Fruit fly (Drosophila melanogaster): ENCODE results near the gene Btk.

The Btk gene

DNA sequence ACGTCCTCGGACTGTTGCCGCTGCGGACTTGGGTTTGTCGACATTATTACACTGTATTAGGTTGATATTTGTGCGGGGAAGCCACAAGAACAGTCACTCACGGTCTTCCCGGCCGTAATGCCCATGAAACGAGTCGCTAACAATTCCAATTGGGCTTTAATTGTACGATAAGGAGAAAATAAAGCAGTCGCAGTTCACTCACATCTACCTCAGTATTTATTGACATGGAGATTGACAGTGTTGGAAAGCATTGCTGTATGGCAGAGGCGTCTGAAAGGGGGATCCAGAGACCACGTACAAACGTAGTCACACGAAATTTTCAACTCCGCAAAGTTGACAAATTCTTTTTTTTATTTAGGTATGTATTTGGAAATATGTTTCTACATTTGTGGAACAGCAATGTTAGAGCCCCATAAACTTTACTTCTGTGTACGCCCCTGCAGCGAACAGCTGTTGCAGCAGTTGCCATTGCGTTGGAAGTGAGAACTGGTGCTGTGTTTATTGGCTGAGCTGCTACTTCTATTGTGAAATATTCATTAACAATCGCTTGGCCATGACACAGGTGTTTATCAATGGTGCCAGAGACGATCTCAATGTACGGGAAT is 88.1 kb downstream of the Btk start, which contains the start of the genes CG8372 and CG8360 (continued):
- TF ChIP-seq sqz (GFP tag; optimal IDR thresholded peaks at IDR 0.05) (peak; percentile 96), CG10565 (GFP tag; optimal IDR thresholded peaks at IDR 0.05) (peak; percentile 97), CG3726 (GFP tag; IDR thresholded peaks at IDR 0.05) (peak; percentile 98), tna (GFP tag; IDR thresholded peaks at IDR 0.05; ENCODE audit: partially characterized antibody) (no peak), CG15269 (tag; optimal IDR thresholded peaks at IDR 0.05) (peak; percentile 99), gcm2 (GFP tag; optimal IDR thresholded peaks at IDR 0.05) (peak; percentile 99), hb (GFP tag; IDR thresholded peaks at IDR 0.05; ENCODE audit: partially characterized antibody) (0 out of 3 replicates have a peak, but pooled peaks have one; percentile 31), Fer1 (GFP tag; optimal IDR thresholded peaks at IDR 0.05) (peak; percentile 99), Spps (tag; optimal IDR thresholded peaks at IDR 0.05) (peak; percentile 97), Chrac-16 (GFP tag; optimal IDR thresholded peaks at IDR 0.05) (peak; percentile 99), CG8290 (GFP tag; optimal IDR thresholded peaks at IDR 0.05) (peak; percentile 98), CG8290 (tag; optimal IDR thresholded peaks at IDR 0.05) (peak; percentile 89 to 97), CG7357 (GFP tag; IDR thresholded peaks at IDR 0.05) (peak; percentile 95), CkIIα-i1 (GFP tag; IDR thresholded peaks at IDR 0.05) (peak; percentile 92), Taf1 (GFP tag; IDR thresholded peaks at IDR 0.05) (peak; percentile 98), chm (GFP tag; IDR thresholded peaks at IDR 0.05) (peak; percentile 99), Xrp1 (GFP tag; IDR thresholded peaks at IDR 0.05) (peak; percentile 100), Ada2b (GFP tag; IDR thresholded peaks at IDR 0.05) (peak; percentile 99), croc (GFP tag; conservative IDR thresholded peaks at IDR 0.05) (peak; percentile 97), wor (GFP tag; IDR thresholded peaks at IDR 0.05) (peak; percentile 96), Trl (optimal IDR thresholded peaks at IDR 0.05) (no peak), Trl (GFP tag; optimal IDR thresholded peaks at IDR 0.05) (peak; percentile 99), HLH3B (GFP tag; IDR thresholded peaks at IDR 0.05) (peak; percentile 99), CG14965 (GFP tag; optimal IDR thresholded peaks at IDR 0.05; ENCODE audit: borderline replicate concordance) (peak; percentile 90), Side (GFP tag; optimal IDR thresholded peaks at IDR 0.05) (peak; percentile 99), stc (GFP tag; IDR thresholded peaks at IDR 0.05) (peak; percentile 99), MBD-R2 (GFP tag; IDR thresholded peaks at IDR 0.05) (peak; percentile 100), cas (GFP tag; IDR thresholded peaks at IDR 0.05) (peak; percentile 97), z (GFP tag; IDR thresholded peaks at IDR 0.05) (peak; percentile 84), GATAe (GFP tag; conservative IDR thresholded peaks at IDR 0.05) (peak; percentile 98), dm (GFP tag; optimal IDR thresholded peaks at IDR 0.05) (peak; percentile 98), Usf (GFP tag; optimal IDR thresholded peaks at IDR 0.05) (peak; percentile 97), CG12236 (GFP tag; optimal IDR thresholded peaks at IDR 0.05) (peak; percentile 99), twi (tag; optimal IDR thresholded peaks at IDR 0.05) (peak; percentile 92), en (GFP tag; optimal IDR thresholded peaks at IDR 0.05) (peak; percentile 97), toy (GFP tag; IDR thresholded peaks at IDR 0.05) (peak; percentile 96), vvl (GFP tag; IDR thresholded peaks at IDR 0.05) (peak; percentile 100), Gsc (GFP tag; IDR thresholded peaks at IDR 0.05) (peak; percentile 97), dmrt99B (tag; optimal IDR thresholded peaks at IDR 0.05) (peak; percentile 98), CG2712 (tag; optimal IDR thresholded peaks at IDR 0.05) (peak; percentile 99), h (optimal IDR thresholded peaks at IDR 0.05) (no peak), Aef1 (GFP tag; IDR thresholded peaks at IDR 0.05) (peak; percentile 99), slp2 (GFP tag; optimal IDR thresholded peaks at IDR 0.05) (peak; percentile 99), sima (GFP tag; optimal IDR thresholded peaks at IDR 0.05) (peak; percentile 95), CG13287 (GFP tag; IDR thresholded peaks at IDR 0.05; ENCODE audit: partially characterized antibody) (peak; percentile 75), scrt (GFP tag; optimal IDR thresholded peaks at IDR 0.05) (peak; percentile 96), CG32532 (GFP tag; IDR thresholded peaks at IDR 0.05) (peak; percentile 99), pzg (GFP tag; optimal IDR thresholded peaks at IDR 0.05) (peak; percentile 74), CG11695 (GFP tag; IDR thresholded peaks at IDR 0.05) (peak; percentile 99), CG7745 (tag; optimal IDR thresholded peaks at IDR 0.05) (peak; percentile 18), CG7556 (GFP tag; optimal IDR thresholded peaks at IDR 0.05) (peak; percentile 98), CG10267 (tag; optimal IDR thresholded peaks at IDR 0.05) (peak; percentile 100)

Measured in whole organism, embryonic.